Fruit fly (Drosophila melanogaster): ENCODE measurements around the gene CG8519.

DNA sequence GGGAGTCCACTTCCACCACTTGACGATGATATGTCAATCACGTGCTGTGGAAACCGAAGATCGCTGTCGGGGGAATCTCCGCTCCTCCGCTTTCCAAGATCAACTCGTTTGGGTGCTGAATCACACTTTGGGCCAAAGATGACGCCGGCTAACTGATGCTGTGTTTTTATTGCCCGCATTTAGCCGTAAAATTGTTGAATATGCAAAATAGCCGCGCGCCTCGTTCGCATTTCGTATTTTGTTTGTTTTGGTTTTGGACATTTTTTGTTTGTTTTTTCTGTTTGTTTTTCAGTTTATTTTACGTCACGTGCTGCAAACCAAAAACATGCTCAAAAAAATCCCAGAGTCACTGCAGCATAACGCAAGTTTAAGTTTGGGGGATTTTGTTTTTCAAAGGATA is 18.7 kb downstream of the CG8519 start:
- TF ChIP-seq CG8478 (optimal IDR thresholded peaks at IDR 0.05) (no peak), CTCF (optimal IDR thresholded peaks at IDR 0.05) (no peak)
